Fruit fly (Drosophila melanogaster) whole organism, embryonic: Measurements from ENCODE around the gene Chrac-14.

Experiments
- Adf1 ChIP-seq: fragments of 200-800 bp; sonication (Bioruptor generic); IDR thresholded peaks from 2 replicates; pipeline ENCODE4 v1.3.6; 2022; ENCODE audit warnings: missing biosample characterization, missing genetic modification characterization
- Asciz ChIP-seq: fragments of 200-800 bp; sonication (Bioruptor generic); optimal IDR thresholded peaks from 2 replicates; lab custom pipeline; 2017; ENCODE audit warnings: missing biosample characterization, mild to moderate bottlenecking, missing genetic modification characterization, missing genetic modification reagents
- Awh ChIP-seq: fragments of 200-800 bp; sonication (Bioruptor generic); IDR thresholded peaks from 2 replicates; pipeline ENCODE4, ENCODE4 v1.3.6; 2022; ENCODE audit warnings: missing biosample characterization, missing genetic modification characterization
- CG1024 ChIP-seq: fragments of 200-800 bp; sonication (Bioruptor generic); IDR thresholded peaks from 2 replicates; pipeline ENCODE4 v1.3.6; 2022; ENCODE audit warnings: missing biosample characterization, missing genetic modification characterization
- CG10267 ChIP-seq: fragments of 200-800 bp; sonication (Bioruptor generic); optimal IDR thresholded peaks from 2 replicates; lab custom pipeline; 2018; ENCODE audit warnings: missing biosample characterization, mild to moderate bottlenecking, missing genetic modification characterization, moderate library complexity
- CG10321 ChIP-seq: fragments of 200-800 bp; sonication (Bioruptor generic); IDR thresholded peaks from 2 replicates; pipeline ENCODE4 v1.3.6; 2022; ENCODE audit warnings: missing biosample characterization, missing genetic modification characterization
- CG10462 ChIP-seq: fragments of 200-800 bp; sonication (Bioruptor generic); optimal IDR thresholded peaks from 2 replicates; lab custom pipeline; 2016; ENCODE audit warnings: missing biosample characterization, missing genetic modification characterization
- CG11398 ChIP-seq: fragments of 200-800 bp; sonication (Bioruptor generic); optimal IDR thresholded peaks from 2 replicates; lab custom pipeline; 2016; ENCODE audit warnings: missing biosample characterization, missing genetic modification characterization
- CG12744 ChIP-seq: fragments of 200-800 bp; sonication (Bioruptor generic); optimal IDR thresholded peaks from 2 replicates; lab custom pipeline; 2016; ENCODE audit warnings: missing biosample characterization, missing genetic modification characterization
- CG15479 ChIP-seq: fragments of 200-800 bp; sonication (Bioruptor generic); optimal IDR thresholded peaks from 3 replicates; lab custom pipeline; 2019; ENCODE audit warnings: missing biosample characterization, mild to moderate bottlenecking, missing genetic modification characterization, moderate library complexity
- CG1647 ChIP-seq: fragments of 200-800 bp; sonication (Bioruptor generic); optimal IDR thresholded peaks from 3 replicates; lab custom pipeline; 2016; ENCODE audit warnings: missing biosample characterization, missing genetic modification characterization
- CG16779 ChIP-seq: fragments of 200-800 bp; sonication (Bioruptor generic); IDR thresholded peaks from 2 replicates; pipeline ENCODE4 v1.3.6; 2022; ENCODE audit warnings: missing biosample characterization, missing genetic modification characterization
- CG17186 ChIP-seq: fragments of 200-800 bp; sonication (Bioruptor generic); optimal IDR thresholded peaks from 3 replicates; lab custom pipeline; 2017; ENCODE audit warnings: missing biosample characterization, missing genetic modification reagents, missing genetic modification characterization
- CG18619 ChIP-seq: fragments of 200-800 bp; sonication (Bioruptor generic); optimal IDR thresholded peaks from 3 replicates; lab custom pipeline; 2017; ENCODE audit warnings: missing biosample characterization, mild to moderate bottlenecking, missing genetic modification characterization
- CG2199 ChIP-seq: fragments of 200-800 bp; sonication (Bioruptor generic); IDR thresholded peaks from 3 replicates; pipeline ENCODE4 v1.3.6; 2022; ENCODE audit warnings: missing biosample characterization, missing genetic modification characterization
- CG33557 ChIP-seq: fragments of 200-800 bp; sonication (Bioruptor generic); optimal IDR thresholded peaks from 2 replicates; lab custom pipeline; 2019; ENCODE audit warnings: missing biosample characterization, mild to moderate bottlenecking, missing genetic modification characterization, moderate library complexity
- CG3838 ChIP-seq: fragments of 200-800 bp; sonication (Bioruptor generic); optimal IDR thresholded peaks from 3 replicates; lab custom pipeline; 2016; ENCODE audit warnings: missing biosample characterization, missing genetic modification characterization
- CG42726 ChIP-seq: fragments of 200-800 bp; sonication (Bioruptor generic); IDR thresholded peaks from 2 replicates; pipeline ENCODE4 v1.3.6; 2022; ENCODE audit warnings: missing biosample characterization, missing genetic modification characterization; ENCODE audit not compliant: partially characterized antibody
- CG4424 ChIP-seq: fragments of 200-800 bp; sonication (Bioruptor generic); optimal IDR thresholded peaks from 3 replicates; lab custom pipeline; 2016; ENCODE audit warnings: missing biosample characterization, missing genetic modification characterization
- CG5180 ChIP-seq: fragments of 200-800 bp; sonication (Bioruptor generic); optimal IDR thresholded peaks from 3 replicates; lab custom pipeline; 2017; ENCODE audit warnings: missing biosample characterization, missing genetic modification characterization, mild to moderate bottlenecking, moderate library complexity, missing genetic modification reagents
- CG7928 ChIP-seq: fragments of 200-800 bp; sonication (Bioruptor generic); optimal IDR thresholded peaks from 2 replicates; lab custom pipeline; 2017; ENCODE audit warnings: missing biosample characterization, mild to moderate bottlenecking, missing genetic modification characterization
- Chrac-16 ChIP-seq: fragments of 200-800 bp; sonication (Bioruptor generic); optimal IDR thresholded peaks from 3 replicates; lab custom pipeline; 2016; ENCODE audit warnings: missing biosample characterization, missing genetic modification characterization
- Dad ChIP-seq: fragments of 200-800 bp; sonication (Bioruptor generic); optimal IDR thresholded peaks from 3 replicates; lab custom pipeline; 2016; ENCODE audit warnings: missing biosample characterization, missing genetic modification characterization
- Dp ChIP-seq: fragments of 200-800 bp; sonication (Bioruptor generic); optimal IDR thresholded peaks from 2 replicates; lab custom pipeline; 2018; ENCODE audit warnings: missing biosample characterization, mild to moderate bottlenecking, missing genetic modification characterization, moderate library complexity
- Drgx ChIP-seq: fragments of 200-800 bp; sonication (Bioruptor generic); IDR thresholded peaks from 2 replicates; pipeline ENCODE4 v1.3.6; 2022; ENCODE audit warnings: missing biosample characterization, missing genetic modification characterization
- Ets65A ChIP-seq: fragments of 200-800 bp; sonication (Bioruptor generic); peaks from one replicate; lab custom pipeline; 2016; ENCODE audit warnings: missing biosample characterization, missing genetic modification characterization
- Hsf ChIP-seq: fragments of 200-800 bp; sonication (Bioruptor generic); optimal IDR thresholded peaks from 3 replicates; lab custom pipeline; 2016; ENCODE audit warnings: missing biosample characterization, missing genetic modification characterization
- Meics ChIP-seq: fragments of 200-800 bp; sonication (Bioruptor generic); optimal IDR thresholded peaks from 2 replicates; lab custom pipeline; 2017; ENCODE audit warnings: missing biosample characterization, mild to moderate bottlenecking, missing genetic modification characterization
- bsh ChIP-seq, 2 experiments: fragments of 200-800 bp; sonication (Bioruptor generic); optimal IDR thresholded peaks; 2 replicates each; lab custom pipeline; 2017 to 2018; ENCODE audit warnings: mild to moderate bottlenecking in 2 of 2, missing biosample characterization in 2 of 2, missing genetic modification characterization in 2 of 2, moderate library complexity in 1 of 2
- cg ChIP-seq: fragments of 200-800 bp; sonication (Bioruptor generic); optimal IDR thresholded peaks from 3 replicates; lab custom pipeline; 2019; ENCODE audit warnings: missing biosample characterization, mild to moderate bottlenecking, missing genetic modification characterization, moderate library complexity
- disco-r ChIP-seq: fragments of 200-800 bp; sonication (Bioruptor generic); optimal IDR thresholded peaks from 2 replicates; lab custom pipeline; 2016; ENCODE audit warnings: missing biosample characterization, missing genetic modification characterization
- dysf ChIP-seq: fragments of 200-800 bp; sonication (Bioruptor generic); IDR thresholded peaks from 3 replicates; pipeline ENCODE4 v1.3.6; 2022; ENCODE audit warnings: missing biosample characterization, missing genetic modification characterization
- fd64A ChIP-seq: fragments of 200-800 bp; sonication (Bioruptor generic); optimal IDR thresholded peaks from 3 replicates; lab custom pipeline; 2018; ENCODE audit warnings: missing biosample characterization, mild to moderate bottlenecking, missing genetic modification characterization
- gem ChIP-seq: fragments of 200-800 bp; sonication (Bioruptor generic); optimal IDR thresholded peaks from 2 replicates; lab custom pipeline; 2019; ENCODE audit warnings: missing biosample characterization, mild to moderate bottlenecking, missing genetic modification characterization, moderate library complexity
- grn ChIP-seq: fragments of 200-800 bp; sonication (Bioruptor generic); optimal IDR thresholded peaks from 3 replicates; lab custom pipeline; 2017; ENCODE audit warnings: missing biosample characterization, missing genetic modification characterization
- ken ChIP-seq: fragments of 200-800 bp; sonication (Bioruptor generic); IDR thresholded peaks from 3 replicates; pipeline ENCODE4 v1.3.6; 2022; ENCODE audit warnings: missing biosample characterization, missing genetic modification characterization
- org-1 ChIP-seq: fragments of 200-800 bp; sonication (Bioruptor generic); optimal IDR thresholded peaks from 2 replicates; lab custom pipeline; 2017; ENCODE audit warnings: missing biosample characterization, missing genetic modification characterization
- otp ChIP-seq: fragments of 200-800 bp; sonication (Bioruptor generic); IDR thresholded peaks from 3 replicates; pipeline ENCODE4, ENCODE4 v1.3.6; 2022; ENCODE audit warnings: missing biosample characterization, missing genetic modification characterization
- p53 ChIP-seq: fragments of 200-800 bp; sonication (Bioruptor generic); optimal IDR thresholded peaks from 2 replicates; lab custom pipeline; 2016; ENCODE audit warnings: missing biosample characterization, missing genetic modification characterization
- pfk ChIP-seq: fragments of 200-800 bp; sonication (Bioruptor generic); optimal IDR thresholded peaks from 2 replicates; lab custom pipeline; 2018; ENCODE audit warnings: missing biosample characterization, mild to moderate bottlenecking, missing genetic modification characterization, moderate library complexity
- run ChIP-seq: fragments of 200-800 bp; sonication (Bioruptor generic); optimal IDR thresholded peaks from 3 replicates; lab custom pipeline; 2018; ENCODE audit warnings: missing biosample characterization, mild to moderate bottlenecking, missing genetic modification characterization
- sd ChIP-seq: fragments of 200-800 bp; sonication (Bioruptor generic); optimal IDR thresholded peaks from 3 replicates; lab custom pipeline; 2018; ENCODE audit warnings: missing biosample characterization, mild to moderate bottlenecking, missing genetic modification characterization, moderate library complexity
- sr ChIP-seq: fragments of 200-800 bp; sonication (Bioruptor generic); IDR thresholded peaks from 3 replicates; pipeline ENCODE4 v1.3.6; 2022; ENCODE audit warnings: missing biosample characterization, missing genetic modification characterization
- tna ChIP-seq: fragments of 200-800 bp; sonication (Bioruptor generic); IDR thresholded peaks from 2 replicates; pipeline ENCODE4 v1.3.6; 2022; ENCODE audit warnings: missing biosample characterization, missing genetic modification characterization; ENCODE audit not compliant: partially characterized antibody
- twi ChIP-seq: fragments of 200-800 bp; optimal IDR thresholded peaks from 2 replicates; lab custom pipeline; 2019; ENCODE audit warnings: missing biosample characterization, mild to moderate bottlenecking, missing genetic modification characterization, moderate library complexity
- z ChIP-seq: fragments of 200-800 bp; sonication (Bioruptor generic); IDR thresholded peaks from 3 replicates; pipeline ENCODE4 v1.3.6; 2022; ENCODE audit warnings: missing biosample characterization, missing genetic modification characterization

Chrac-14 gene

dm6 chr2L:8416350-8417046, 20.7 kb upstream of the Chrac-14 start (continued):
- TF ChIP-seq gem (tag; lab: Kevin White, UChicago) (peak; percentile 1), CG4424 (no peak), otp (GFP tag; lab: Robert Waterston, UW) (peak; percentile 36; the same call in 1 of the 3 replicates), CG1647 (no peak), z (GFP tag; lab: Robert Waterston, UW) (peak; percentile 70; the same call in 2 of the 3 replicates), Hsf (GFP tag; lab: Kevin White, UChicago) (peak; percentile 1), CG42726 (GFP tag; lab: Robert Waterston, UW) (no peak), pfk (GFP tag; lab: Kevin White, UChicago) (no peak), CG33557 (GFP tag; lab: Kevin White, UChicago) (no peak), CG1024 (0 out of 2 replicates have a peak, but pooled peaks have one; percentile 11), sr (GFP tag; lab: Robert Waterston, UW) (no peak), Ets65A (GFP tag; lab: Kevin White, UChicago) (peak; percentile 62), Adf1 (GFP tag; lab: Robert Waterston, UW) (peak; percentile 98), CG10267 (tag; lab: Kevin White, UChicago) (no peak), Dp (GFP tag; lab: Kevin White, UChicago) (peak; percentile 35), org-1 (no peak), CG15479 (GFP tag; lab: Kevin White, UChicago) (peak; percentile 100), run (tag; lab: Kevin White, UChicago) (no peak), Meics (peak; percentile 36), cg (GFP tag; lab: Kevin White, UChicago) (peak; percentile 68), CG11398 (GFP tag; lab: Kevin White, UChicago) (no peak), twi (tag; lab: Kevin White, UChicago) (peak; percentile 7), CG7928 (GFP tag; lab: Kevin White, UChicago) (no peak), CG10321 (GFP tag; lab: Robert Waterston, UW) (peak; percentile 24; the same call in 1 of the 2 replicates)

DNA sequence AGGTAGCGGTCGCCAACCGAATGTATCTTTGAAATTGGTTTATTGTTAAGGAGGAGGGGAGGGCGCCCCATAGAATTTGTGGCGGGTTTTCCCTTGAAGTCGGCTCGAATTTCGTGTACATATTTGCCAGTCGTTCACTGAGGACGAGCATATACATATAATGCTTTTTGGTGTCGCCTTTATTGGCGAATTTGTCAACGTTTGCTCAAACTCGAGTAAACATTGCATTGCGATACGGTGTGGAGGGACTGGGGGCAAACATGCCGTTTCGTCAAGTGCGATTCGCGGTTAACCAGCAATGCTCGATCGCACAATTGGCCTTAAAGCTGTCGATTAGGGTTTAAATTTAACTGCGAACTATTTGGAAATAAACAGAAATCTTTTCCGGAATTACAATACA, 19.6 kb upstream of the Chrac-14 start:
- TF ChIP-seq Dad (GFP tag; lab: Kevin White, UChicago): no peak
- TF ChIP-seq CG2199 (GFP tag; lab: Robert Waterston, UW): 0 out of 3 replicates have a peak, but pooled peaks have one; percentile 8
- TF ChIP-seq, all 482 proteins: peak for 1

DNA sequence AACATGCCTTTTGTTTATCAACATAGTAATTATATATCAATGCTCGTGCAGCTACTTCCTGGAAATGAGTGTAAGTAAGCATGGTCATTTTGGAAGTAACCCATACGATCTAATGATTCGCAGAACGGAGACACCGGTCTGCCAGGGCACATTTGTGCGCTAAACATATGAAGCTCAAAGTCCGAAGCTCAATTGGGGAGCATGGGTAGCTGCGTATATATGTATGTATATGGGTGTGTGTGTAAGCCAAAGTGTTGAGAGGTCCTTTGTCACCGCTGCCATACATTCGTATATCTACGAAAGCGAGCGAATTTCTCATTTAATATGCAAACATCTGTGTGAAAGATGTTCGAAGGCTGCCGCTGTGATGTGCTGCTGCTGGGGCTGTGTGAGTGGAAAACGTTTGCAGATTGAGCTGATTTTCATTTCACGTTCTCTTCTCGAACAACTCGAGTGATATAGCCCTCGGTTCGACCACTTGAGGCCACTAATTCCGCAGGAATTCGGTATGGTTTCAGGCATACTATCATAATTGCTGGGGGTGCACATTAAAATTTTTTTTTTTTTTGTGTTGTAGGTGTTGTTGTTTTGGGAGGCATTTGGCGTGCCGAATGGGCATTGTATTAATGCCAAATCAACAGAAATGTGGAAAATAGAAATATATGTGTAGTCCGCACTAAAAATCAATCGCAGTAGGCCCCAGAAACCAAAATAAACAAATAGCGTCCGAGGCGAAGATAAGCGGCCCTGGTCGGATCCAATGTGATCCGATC, 18.9 kb upstream of the Chrac-14 start:
- TF ChIP-seq CG3838 (no peak), CG16779 (GFP tag; lab: Robert Waterston, UW) (no peak), CG17186 (no peak), disco-r (GFP tag; lab: Kevin White, UChicago) (no peak), grn (GFP tag; lab: Kevin White, UChicago) (no peak), tna (no peak), Awh (GFP tag; lab: Robert Waterston, UW) (no peak), CG5180 (GFP tag; lab: Kevin White, UChicago) (peak; percentile 51), fd64A (GFP tag; lab: Kevin White, UChicago) (no peak), CG10462 (GFP tag; lab: Kevin White, UChicago) (no peak), p53 (GFP tag; lab: Kevin White, UChicago) (no peak), bsh (GFP tag; optimal IDR thresholded peaks at IDR 0.05; lab: Kevin White, UChicago) (no peak), dysf (no peak), Drgx (0 out of 2 replicates have a peak, but pooled peaks have one; percentile 24), ken (GFP tag; lab: Robert Waterston, UW) (no peak), z (GFP tag; lab: Robert Waterston, UW) (peak; percentile 82), sd (tag; lab: Kevin White, UChicago) (peak; percentile 85), twi (tag; lab: Kevin White, UChicago) (peak; percentile 88), Asciz (GFP tag; lab: Kevin White, UChicago) (no peak), Chrac-16 (GFP tag; lab: Kevin White, UChicago) (no peak), CG12744 (GFP tag; lab: Kevin White, UChicago) (no peak), CG18619 (no peak)
